Fruit fly (Drosophila melanogaster) whole organism, pupa: ENCODE measurements around the gene Taf9.

ENCODE experiments used
- CG10348 ChIP-seq: fragments of 200-800 bp; sonication (Bioruptor generic); IDR thresholded peaks from 2 replicates; pipeline ENCODE4 v1.3.6; 2022; ENCODE audit warnings: missing biosample characterization, missing genetic modification characterization
- CG12605 ChIP-seq: fragments of 200-800 bp; sonication (Bioruptor generic); IDR thresholded peaks from 2 replicates; pipeline ENCODE4 v1.3.6; 2022; ENCODE audit warnings: missing biosample characterization, missing genetic modification characterization
- CG8159 ChIP-seq: fragments of 200-800 bp; sonication (Bioruptor generic); optimal IDR thresholded peaks from 3 replicates; lab custom pipeline; 2018; ENCODE audit warnings: missing biosample characterization, mild to moderate bottlenecking, missing genetic modification characterization, moderate library complexity
- CG8301 ChIP-seq: fragments of 200-800 bp; sonication (Bioruptor generic); optimal IDR thresholded peaks from 2 replicates; lab custom pipeline; 2018; ENCODE audit warnings: missing biosample characterization, mild to moderate bottlenecking, missing genetic modification characterization
- CG9948 ChIP-seq: fragments of 200-800 bp; sonication (Bioruptor generic); optimal IDR thresholded peaks from 2 replicates; lab custom pipeline; 2018; ENCODE audit warnings: missing biosample characterization, mild to moderate bottlenecking, missing genetic modification characterization, moderate library complexity
- D1 ChIP-seq: fragments of 200-800 bp; sonication (Bioruptor generic); optimal IDR thresholded peaks from 2 replicates; lab custom pipeline; 2018; ENCODE audit warnings: missing biosample characterization, mild to moderate bottlenecking, missing genetic modification characterization, moderate library complexity
- EcR ChIP-seq: fragments of 200-800 bp; sonication (Bioruptor generic); optimal IDR thresholded peaks from 3 replicates; lab custom pipeline; 2019; ENCODE audit warnings: missing biosample characterization, missing genetic modification characterization, mild to moderate bottlenecking, moderate library complexity, missing genetic modification reagents
- Pif1A ChIP-seq: fragments of 200-800 bp; sonication (Bioruptor generic); optimal IDR thresholded peaks from 3 replicates; lab custom pipeline; 2016; ENCODE audit warnings: missing biosample characterization, missing genetic modification characterization
- Pif1B ChIP-seq: fragments of 200-800 bp; sonication (Bioruptor generic); optimal IDR thresholded peaks from 3 replicates; lab custom pipeline; 2016; ENCODE audit warnings: missing biosample characterization, missing genetic modification characterization
- Snoo ChIP-seq: fragments of 200-800 bp; sonication (Bioruptor generic); optimal IDR thresholded peaks from 3 replicates; lab custom pipeline; 2017; ENCODE audit warnings: missing biosample characterization, mild to moderate bottlenecking, missing genetic modification characterization, inconsistent platforms
- rn ChIP-seq: fragments of 200-800 bp; sonication (Bioruptor generic); IDR thresholded peaks from 2 replicates; pipeline ENCODE4 v1.3.6; 2022; ENCODE audit warnings: missing biosample characterization, missing genetic modification characterization

- TF ChIP-seq Pif1B, result no peak
- TF ChIP-seq CG9948 (tag; lab: Kevin White, UChicago), result no peak
- no peak for TF ChIP-seq Snoo (tag; lab: Kevin White, UChicago)
- no peak for TF ChIP-seq Pif1A (GFP tag; lab: Kevin White, UChicago)
- no peak for TF ChIP-seq CG8301
- no peak for TF ChIP-seq rn (GFP tag; lab: Robert Waterston, UW)
- no peak for TF ChIP-seq EcR (GFP tag; lab: Kevin White, UChicago)
- no peak for TF ChIP-seq D1 (tag; lab: Kevin White, UChicago)
- no peak for TF ChIP-seq CG8159 (tag; lab: Kevin White, UChicago)
- TF ChIP-seq CG10348 (GFP tag; lab: Robert Waterston, UW), result no peak
- no peak for TF ChIP-seq CG12605 (GFP tag; lab: Robert Waterston, UW)
Measured at dm6 chrX:17819635-17820139, 22.3 kb upstream of the Taf9 start, which contains the start of gene CG12986.
